Worm (Caenorhabditis elegans): Measurements from ENCODE around the gene F10A3.4.

DNA sequence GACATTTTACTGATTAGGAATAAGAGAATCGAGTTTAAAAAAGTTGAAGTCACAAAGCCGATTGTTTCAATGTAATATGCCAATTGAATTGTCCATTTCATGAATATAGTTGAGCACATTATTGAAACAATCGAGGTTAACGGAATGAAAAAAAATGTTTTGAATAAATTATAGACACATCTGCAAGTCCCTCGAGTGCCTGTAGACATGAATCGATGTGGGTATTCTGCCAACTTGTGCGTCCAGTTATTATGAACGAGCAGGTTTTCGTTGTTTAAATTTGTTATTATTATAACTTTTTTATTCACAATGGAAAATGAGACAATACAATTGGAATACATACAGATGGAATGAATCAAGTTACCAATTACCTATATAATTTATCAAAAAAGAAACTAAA is 9.5 kb downstream of the F10A3.4 start, which contains the start of gene str-99:
- TF ChIP-seq somi-1 (GFP tag; optimal IDR thresholded peaks at IDR 0.05): no peak
- TF ChIP-seq unc-130 (GFP tag; optimal IDR thresholded peaks at IDR 0.05): no peak
- TF ChIP-seq rec-8 (tag; optimal IDR thresholded peaks at IDR 0.05): no peak
- TF ChIP-seq ceh-91 (GFP tag; IDR thresholded peaks at IDR 0.05): no peak
- no peak for TF ChIP-seq tbp1 (GFP tag; optimal IDR thresholded peaks at IDR 0.05)
- no peak for TF ChIP-seq F57A8.1 (GFP tag; optimal IDR thresholded peaks at IDR 0.05)
- TF ChIP-seq ets-4 (GFP tag; optimal IDR thresholded peaks at IDR 0.05): no peak
- no peak for TF ChIP-seq F52B5.7 (tag; optimal IDR thresholded peaks at IDR 0.05)
- no peak for TF ChIP-seq lin-40 (tag; optimal IDR thresholded peaks at IDR 0.05)
- no peak for TF ChIP-seq ama-1 (optimal IDR thresholded peaks at IDR 0.05)
- no peak for TF ChIP-seq ama-1 (GFP tag; optimal IDR thresholded peaks at IDR 0.05)
- no peak for TF ChIP-seq pha-4 (tag; optimal IDR thresholded peaks at IDR 0.05)
- no peak for TF ChIP-seq rpc-1 (optimal IDR thresholded peaks at IDR 0.05)
- no peak for TF ChIP-seq rpc-1 (tag; optimal IDR thresholded peaks at IDR 0.05)
- TF ChIP-seq lin-35 (GFP tag; optimal IDR thresholded peaks at IDR 0.05): no peak
- TF ChIP-seq nhr-120 (GFP tag; IDR thresholded peaks at IDR 0.05): no peak
